Fruit fly (Drosophila melanogaster): ENCODE data around the gene fax.
A peak's percentile ranks its signal among the peaks of the same experiment; 100 is the strongest.

fax gene

dm6 chr3L:16377768-16378764, 33.6 kb downstream of the fax start, which contains the start of gene roq (continued):
- TF ChIP-seq NfI (GFP tag; optimal IDR thresholded peaks at IDR 0.05) = no peak
- no peak for TF ChIP-seq CG8388 (GFP tag; optimal IDR thresholded peaks at IDR 0.05)
- no peak for TF ChIP-seq CG13775 (GFP tag; optimal IDR thresholded peaks at IDR 0.05)
- TF ChIP-seq Gug (GFP tag; IDR thresholded peaks at IDR 0.05) = no peak
- TF ChIP-seq rib (GFP tag; IDR thresholded peaks at IDR 0.05) = no peak
- TF ChIP-seq CG8281 (tag; optimal IDR thresholded peaks at IDR 0.05) = no peak
- no peak; the same call in 1 of the 2 replicates for TF ChIP-seq CG4360 (GFP tag; IDR thresholded peaks at IDR 0.05)
- TF ChIP-seq CG12155 (GFP tag; optimal IDR thresholded peaks at IDR 0.05) = no peak
- TF ChIP-seq H2.0 (GFP tag; IDR thresholded peaks at IDR 0.05) = no peak
- no peak for TF ChIP-seq CG9817 (tag; optimal IDR thresholded peaks at IDR 0.05)
- no peak for TF ChIP-seq gem (tag; optimal IDR thresholded peaks at IDR 0.05)
- no peak for TF ChIP-seq CG4404 (GFP tag; IDR thresholded peaks at IDR 0.05)
- TF ChIP-seq dan (GFP tag; IDR thresholded peaks at IDR 0.05) = no peak
- no peak for TF ChIP-seq Sox102F (GFP tag; optimal IDR thresholded peaks at IDR 0.05)
- TF ChIP-seq CG17568 (GFP tag; optimal IDR thresholded peaks at IDR 0.05) = no peak
- no peak for TF ChIP-seq CG31388 (GFP tag; optimal IDR thresholded peaks at IDR 0.05)
- TF ChIP-seq Hand (GFP tag; optimal IDR thresholded peaks at IDR 0.05) = no peak
- no peak for TF ChIP-seq CG7987 (GFP tag; optimal IDR thresholded peaks at IDR 0.05)
- TF ChIP-seq TFAM (GFP tag; optimal IDR thresholded peaks at IDR 0.05) = no peak
- TF ChIP-seq lmd (GFP tag; IDR thresholded peaks at IDR 0.05) = no peak
- no peak for TF ChIP-seq Aef1 (GFP tag; IDR thresholded peaks at IDR 0.05)
- TF ChIP-seq tup (GFP tag; optimal IDR thresholded peaks at IDR 0.05) = no peak
- TF ChIP-seq CG17612 (GFP tag; IDR thresholded peaks at IDR 0.05) = no peak
- no peak for TF ChIP-seq sc (optimal IDR thresholded peaks at IDR 0.05)
- no peak for TF ChIP-seq sc (GFP tag; optimal IDR thresholded peaks at IDR 0.05)
- TF ChIP-seq Ada2b (GFP tag; IDR thresholded peaks at IDR 0.05) = no peak
- TF ChIP-seq CG17328 (GFP tag; IDR thresholded peaks at IDR 0.05) = no peak
- TF ChIP-seq CG2889 (GFP tag; IDR thresholded peaks at IDR 0.05) = no peak
- peak; percentile 55 for TF ChIP-seq BEAF-32 (GFP tag; optimal IDR thresholded peaks at IDR 0.05)
- no peak for TF ChIP-seq Lpt (GFP tag; optimal IDR thresholded peaks at IDR 0.05)
- TF ChIP-seq tna (GFP tag; IDR thresholded peaks at IDR 0.05; ENCODE audit: partially characterized antibody) = peak; percentile 46
- no peak for TF ChIP-seq CG4730 (GFP tag; IDR thresholded peaks at IDR 0.05)
- TF ChIP-seq gcm2 (GFP tag; optimal IDR thresholded peaks at IDR 0.05) = no peak
- TF ChIP-seq CG6254 (GFP tag; optimal IDR thresholded peaks at IDR 0.05) = no peak
- no peak for TF ChIP-seq CG6854 (GFP tag; optimal IDR thresholded peaks at IDR 0.05)
- TF ChIP-seq cg (GFP tag; optimal IDR thresholded peaks at IDR 0.05) = peak; percentile 98
- TF ChIP-seq ken (GFP tag; IDR thresholded peaks at IDR 0.05) = no peak
- TF ChIP-seq ATbp (GFP tag; optimal IDR thresholded peaks at IDR 0.05) = no peak
- TF ChIP-seq CG11696 (GFP tag; IDR thresholded peaks at IDR 0.05) = no peak
- no peak for TF ChIP-seq Eip74EF (GFP tag; optimal IDR thresholded peaks at IDR 0.05)
- TF ChIP-seq tap (tag; optimal IDR thresholded peaks at IDR 0.05) = no peak
- no peak for TF ChIP-seq CG2129 (GFP tag; IDR thresholded peaks at IDR 0.05; ENCODE audit: partially characterized antibody)
- no peak for TF ChIP-seq CG14965 (GFP tag; optimal IDR thresholded peaks at IDR 0.05; ENCODE audit: borderline replicate concordance)
- TF ChIP-seq GATAe (GFP tag; conservative IDR thresholded peaks at IDR 0.05) = peak; percentile 14; the same call in 1 of the 2 replicates
- TF ChIP-seq Tbp (GFP tag; optimal IDR thresholded peaks at IDR 0.05) = no peak
- TF ChIP-seq C15 (GFP tag; IDR thresholded peaks at IDR 0.05) = no peak
- peak; percentile 64; the same call in 2 of the 3 replicates for TF ChIP-seq CG6791 (GFP tag; IDR thresholded peaks at IDR 0.05; ENCODE audit: partially characterized antibody)
- TF ChIP-seq sna (GFP tag; IDR thresholded peaks at IDR 0.05; ENCODE audit: partially characterized antibody) = 0 out of 2 replicates have a peak, but pooled peaks have one; percentile 19

Measured in whole organism, embryonic.